Fruit fly (Drosophila melanogaster) whole organism, embryonic: Measurements from ENCODE around the gene CG15308.

Experiments used
- BEAF-32 ChIP-seq: fragments of 200-800 bp; sonication (Bioruptor generic); optimal IDR thresholded peaks from 3 replicates; lab custom pipeline; 2017; ENCODE audit warnings: missing biosample characterization, missing genetic modification characterization, mild to moderate bottlenecking, moderate library complexity, missing genetic modification reagents
- CG11398 ChIP-seq: fragments of 200-800 bp; sonication (Bioruptor generic); optimal IDR thresholded peaks from 2 replicates; lab custom pipeline; 2016; ENCODE audit warnings: missing biosample characterization, missing genetic modification characterization
- CG12219 ChIP-seq: fragments of 200-800 bp; sonication (Bioruptor generic); optimal IDR thresholded peaks from 3 replicates; lab custom pipeline; 2018; ENCODE audit warnings: missing biosample characterization, mild to moderate bottlenecking, missing genetic modification characterization
- CG12236 ChIP-seq: fragments of 200-800 bp; sonication (Bioruptor generic); optimal IDR thresholded peaks from 2 replicates; lab custom pipeline; 2016; ENCODE audit warnings: missing biosample characterization, missing genetic modification characterization
- CG13775 ChIP-seq: fragments of 200-800 bp; sonication (Bioruptor generic); optimal IDR thresholded peaks from 3 replicates; lab custom pipeline; 2017; ENCODE audit warnings: missing biosample characterization, mild to moderate bottlenecking, missing genetic modification characterization
- CG15011 ChIP-seq: fragments of 200-800 bp; sonication (Bioruptor generic); optimal IDR thresholded peaks from 3 replicates; lab custom pipeline; 2018; ENCODE audit warnings: missing biosample characterization, mild to moderate bottlenecking, missing genetic modification characterization
- CG15696 ChIP-seq: fragments of 200-800 bp; sonication (Bioruptor generic); optimal IDR thresholded peaks from 2 replicates; lab custom pipeline; 2019; ENCODE audit warnings: missing biosample characterization, mild to moderate bottlenecking, missing genetic modification characterization, moderate library complexity
- CG1602 ChIP-seq: fragments of 200-800 bp; sonication (Bioruptor generic); optimal IDR thresholded peaks from 3 replicates; lab custom pipeline; 2016; ENCODE audit warnings: missing biosample characterization, missing genetic modification characterization
- CG16863 ChIP-seq: fragments of 200-800 bp; sonication (Bioruptor generic); optimal IDR thresholded peaks from 3 replicates; lab custom pipeline; 2016; ENCODE audit warnings: missing biosample characterization, missing genetic modification characterization
- CG17328 ChIP-seq: fragments of 200-800 bp; sonication (Bioruptor generic); IDR thresholded peaks from 2 replicates; pipeline ENCODE4 v1.3.6; 2022; ENCODE audit warnings: missing biosample characterization, missing genetic modification characterization
- CG18262 ChIP-seq: fragments of 200-800 bp; optimal IDR thresholded peaks from 3 replicates; lab custom pipeline; 2019; ENCODE audit warnings: missing biosample characterization, mild to moderate bottlenecking, missing genetic modification characterization, moderate library complexity
- CG18476 ChIP-seq: fragments of 200-800 bp; sonication (Bioruptor generic); optimal IDR thresholded peaks from 2 replicates; lab custom pipeline; 2016; ENCODE audit warnings: missing biosample characterization, mild to moderate bottlenecking, missing genetic modification characterization
- CG2712 ChIP-seq: fragments of 200-800 bp; optimal IDR thresholded peaks from 3 replicates; lab custom pipeline; 2019; ENCODE audit warnings: missing biosample characterization, mild to moderate bottlenecking, missing genetic modification characterization, moderate library complexity
- CG31388 ChIP-seq: fragments of 200-800 bp; sonication (Bioruptor generic); optimal IDR thresholded peaks from 2 replicates; lab custom pipeline; 2016; ENCODE audit warnings: missing biosample characterization, missing genetic modification characterization
- CG4404 ChIP-seq: fragments of 200-800 bp; sonication (Bioruptor generic); IDR thresholded peaks from 2 replicates; pipeline ENCODE4 v1.3.6; 2022; ENCODE audit warnings: missing biosample characterization, missing genetic modification characterization
- CG7271 ChIP-seq: fragments of 200-800 bp; sonication (Bioruptor generic); optimal IDR thresholded peaks from 2 replicates; lab custom pipeline; 2018; ENCODE audit warnings: missing biosample characterization, mild to moderate bottlenecking, missing genetic modification characterization, moderate library complexity
- CG9797 ChIP-seq: fragments of 200-800 bp; sonication (Bioruptor generic); optimal IDR thresholded peaks from 3 replicates; lab custom pipeline; 2018; ENCODE audit warnings: missing biosample characterization, mild to moderate bottlenecking, missing genetic modification characterization
- CkIIα-i1 ChIP-seq: fragments of 200-800 bp; sonication (Bioruptor generic); IDR thresholded peaks from 2 replicates; pipeline ENCODE4 v1.3.6; 2022; ENCODE audit warnings: missing biosample characterization, missing genetic modification characterization
- CoRest ChIP-seq: fragments of 200-800 bp; sonication (Bioruptor generic); optimal IDR thresholded peaks from 3 replicates; lab custom pipeline; 2018; ENCODE audit warnings: missing biosample characterization, mild to moderate bottlenecking, missing genetic modification characterization, moderate library complexity
- CrebB ChIP-seq: fragments of 200-800 bp; sonication (Bioruptor generic); optimal IDR thresholded peaks from 3 replicates; lab custom pipeline; 2018; ENCODE audit warnings: missing biosample characterization, mild to moderate bottlenecking, missing genetic modification characterization
- Dfd ChIP-seq, 2 experiments: fragments of >200 bp; optimal IDR thresholded peaks; 2 replicates each; lab custom pipeline; 2017; ENCODE audit warnings: missing biosample characterization in 2 of 2, missing genetic modification characterization in 2 of 2
- Doc3 ChIP-seq: fragments of 200-800 bp; sonication (Bioruptor generic); IDR thresholded peaks from 3 replicates; pipeline ENCODE4 v1.3.6; 2022; ENCODE audit warnings: missing biosample characterization, missing genetic modification characterization; ENCODE audit not compliant: partially characterized antibody
- HHEX ChIP-seq: fragments of 200-800 bp; sonication (Bioruptor generic); optimal IDR thresholded peaks from 3 replicates; lab custom pipeline; 2017; ENCODE audit warnings: missing biosample characterization, mild to moderate bottlenecking, missing genetic modification characterization, missing genetic modification reagents
- HmgZ ChIP-seq: fragments of 200-800 bp; sonication (Bioruptor generic); optimal IDR thresholded peaks from 2 replicates; lab custom pipeline; 2018; ENCODE audit warnings: missing biosample characterization, mild to moderate bottlenecking, missing genetic modification characterization
- Hmr ChIP-seq: fragments of 200-800 bp; sonication (Bioruptor generic); optimal IDR thresholded peaks from 3 replicates; lab custom pipeline; 2017; ENCODE audit warnings: mild to moderate bottlenecking, missing biosample characterization, missing genetic modification reagents, missing genetic modification characterization
- NfI ChIP-seq: fragments of 200-800 bp; sonication (Bioruptor generic); optimal IDR thresholded peaks from 3 replicates; lab custom pipeline; 2018; ENCODE audit warnings: missing biosample characterization, mild to moderate bottlenecking, missing genetic modification characterization, moderate library complexity
- Opbp ChIP-seq: fragments of 200-800 bp; sonication (Bioruptor generic); IDR thresholded peaks from 3 replicates; pipeline ENCODE4 v1.3.6; 2022; ENCODE audit warnings: missing biosample characterization, missing genetic modification characterization; ENCODE audit not compliant: partially characterized antibody
- Scr ChIP-seq: fragments of 200-800 bp; sonication (Bioruptor generic); IDR thresholded peaks from 2 replicates; pipeline ENCODE4 v1.3.6; 2022; ENCODE audit warnings: missing biosample characterization, missing genetic modification characterization; ENCODE audit not compliant: partially characterized antibody
- Side ChIP-seq: fragments of 200-800 bp; sonication (Bioruptor generic); optimal IDR thresholded peaks from 2 replicates; lab custom pipeline; 2016; ENCODE audit warnings: missing biosample characterization, missing genetic modification characterization
- Sin3A ChIP-seq: fragments of >200 bp; optimal IDR thresholded peaks from 2 replicates; lab custom pipeline; 2018
- ab ChIP-seq: fragments of 200-800 bp; sonication (Bioruptor generic); optimal IDR thresholded peaks from 2 replicates; lab custom pipeline; 2016; ENCODE audit warnings: missing biosample characterization, missing genetic modification characterization
- bab2 ChIP-seq: fragments of 200-800 bp; sonication (Bioruptor generic); optimal IDR thresholded peaks from 2 replicates; lab custom pipeline; 2016; ENCODE audit warnings: missing biosample characterization, missing genetic modification characterization
- caup ChIP-seq: fragments of 200-800 bp; sonication (Bioruptor generic); optimal IDR thresholded peaks from 3 replicates; lab custom pipeline; 2017; ENCODE audit warnings: missing biosample characterization, mild to moderate bottlenecking, missing genetic modification characterization, moderate library complexity; ENCODE audit not compliant: severe bottlenecking
- exex ChIP-seq: fragments of 200-800 bp; sonication (Bioruptor generic); optimal IDR thresholded peaks from 4 replicates; lab custom pipeline; 2018; ENCODE audit warnings: missing biosample characterization, mild to moderate bottlenecking, missing genetic modification characterization, moderate library complexity
- ftz-f1 ChIP-seq: fragments of 200-800 bp; sonication (Bioruptor generic); optimal IDR thresholded peaks from 2 replicates; lab custom pipeline; 2016; ENCODE audit warnings: missing biosample characterization, missing genetic modification characterization
- klu ChIP-seq: fragments of 200-800 bp; sonication (Bioruptor generic); IDR thresholded peaks from 2 replicates; pipeline ENCODE4 v1.3.6; 2022; ENCODE audit warnings: missing biosample characterization, missing genetic modification characterization
- lilli ChIP-seq: fragments of 200-800 bp; sonication (Bioruptor generic); optimal IDR thresholded peaks from 3 replicates; lab custom pipeline; 2016; ENCODE audit warnings: missing biosample characterization, missing genetic modification characterization
- lov ChIP-seq, 2 experiments: fragments of 200-800 bp in 1 of 2; fragments of >200 bp in 1 of 2; sonication (Bioruptor generic) in 1 of 2; IDR thresholded peaks in 1 of 2; optimal IDR thresholded peaks in 1 of 2; 2 replicates in 1 of 2; 3 replicates in 1 of 2; pipeline versions ENCODE4 v1.3.6 to Lab custom; 2017 to 2022; ENCODE audit warnings: missing biosample characterization in 1 of 2, missing genetic modification characterization in 1 of 2
- nau ChIP-seq: fragments of 200-800 bp; sonication (Bioruptor generic); optimal IDR thresholded peaks from 3 replicates; lab custom pipeline; 2017; ENCODE audit warnings: missing biosample characterization, mild to moderate bottlenecking, missing genetic modification characterization, missing genetic modification reagents
- nerfin-2 ChIP-seq: fragments of 200-800 bp; sonication (Bioruptor generic); IDR thresholded peaks from 2 replicates; pipeline ENCODE4 v1.3.6; 2022; ENCODE audit warnings: missing biosample characterization, missing genetic modification characterization; ENCODE audit not compliant: partially characterized antibody
- oc ChIP-seq: fragments of 200-800 bp; sonication (Bioruptor generic); optimal IDR thresholded peaks from 2 replicates; lab custom pipeline; 2018; ENCODE audit warnings: missing biosample characterization, mild to moderate bottlenecking, missing genetic modification characterization, moderate library complexity
- pho ChIP-seq: fragments of 200-800 bp; sonication (Bioruptor generic); optimal IDR thresholded peaks from 2 replicates; lab custom pipeline; 2016; ENCODE audit warnings: missing biosample characterization, missing genetic modification characterization
- phol ChIP-seq: fragments of 200-800 bp; sonication (Bioruptor generic); optimal IDR thresholded peaks from 3 replicates; lab custom pipeline; 2018; ENCODE audit warnings: missing biosample characterization, mild to moderate bottlenecking, missing genetic modification characterization, moderate library complexity
- sd ChIP-seq: fragments of 200-800 bp; sonication (Bioruptor generic); optimal IDR thresholded peaks from 3 replicates; lab custom pipeline; 2018; ENCODE audit warnings: missing biosample characterization, mild to moderate bottlenecking, missing genetic modification characterization, moderate library complexity
- shn ChIP-seq: fragments of 200-800 bp; sonication (Bioruptor generic); optimal IDR thresholded peaks from 3 replicates; lab custom pipeline; 2016; ENCODE audit warnings: missing biosample characterization, missing genetic modification characterization
- sisA ChIP-seq: fragments of 200-800 bp; sonication (Bioruptor generic); IDR thresholded peaks from 2 replicates; pipeline ENCODE4 v1.3.6; 2022; ENCODE audit warnings: missing biosample characterization, missing genetic modification characterization
- sug ChIP-seq: fragments of 200-800 bp; optimal IDR thresholded peaks from 2 replicates; lab custom pipeline; 2019; ENCODE audit warnings: missing biosample characterization, mild to moderate bottlenecking, missing genetic modification characterization, moderate library complexity
- tio ChIP-seq: fragments of 200-800 bp; sonication (Bioruptor generic); optimal IDR thresholded peaks from 2 replicates; lab custom pipeline; 2017; ENCODE audit warnings: missing biosample characterization, missing genetic modification characterization, inconsistent platforms
- tll ChIP-seq, 2 experiments: fragments of 200-800 bp in 1 of 2; fragments of >200 bp in 1 of 2; sonication (Bioruptor generic) in 1 of 2; optimal IDR thresholded peaks; 2 replicates each; lab custom pipeline; 2017 to 2019; ENCODE audit warnings: missing biosample characterization in 2 of 2, missing genetic modification characterization in 2 of 2, mild to moderate bottlenecking in 1 of 2, moderate library complexity in 1 of 2
- trem ChIP-seq: fragments of 200-800 bp; optimal IDR thresholded peaks from 3 replicates; lab custom pipeline; 2019; ENCODE audit warnings: missing biosample characterization, mild to moderate bottlenecking, missing genetic modification characterization, moderate library complexity
- tx ChIP-seq: fragments of 200-800 bp; sonication (Bioruptor generic); optimal IDR thresholded peaks from 2 replicates; lab custom pipeline; 2016; ENCODE audit warnings: missing biosample characterization, missing genetic modification characterization

The CG15308 gene

DNA sequence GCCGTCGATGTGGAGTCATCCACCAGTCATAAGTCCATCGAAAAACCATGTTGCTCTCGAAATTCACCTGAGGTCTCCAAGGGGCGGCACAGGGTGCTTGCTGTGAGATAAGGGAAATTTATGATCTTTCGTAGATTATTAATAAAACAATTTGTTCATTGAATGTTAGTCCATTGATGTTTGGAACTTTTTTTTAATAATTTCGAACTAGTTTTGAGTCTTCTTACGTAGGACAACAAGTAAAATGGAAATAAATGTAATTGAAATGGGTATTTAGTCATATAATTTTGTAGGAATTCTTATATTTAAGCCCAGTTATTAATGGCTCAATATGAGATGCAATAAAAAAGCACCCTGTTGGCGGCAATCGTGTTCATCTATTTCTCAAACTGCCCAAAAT is 13.6 kb upstream of the CG15308 start (continued):
- TF ChIP-seq HHEX (peak; percentile 74), tio (GFP tag; lab: Kevin White, UChicago) (peak; percentile 74), CG18262 (peak; percentile 80), CG2712 (tag; lab: Kevin White, UChicago) (peak; percentile 82), CG15696 (no peak), tll (GFP tag; optimal IDR thresholded peaks at IDR 0.05; lab: Kevin White, UChicago) (no peak), Sin3A (lab: Kevin White, UChicago) (no peak), bab2 (GFP tag; lab: Kevin White, UChicago) (peak; percentile 40), sug (tag; lab: Kevin White, UChicago) (peak; percentile 43), pho (GFP tag; lab: Kevin White, UChicago) (peak; percentile 63), CG12236 (GFP tag; lab: Kevin White, UChicago) (peak; percentile 35), Scr (GFP tag; lab: Robert Waterston, UW) (no peak), CG12219 (GFP tag; lab: Kevin White, UChicago) (peak; percentile 74), klu (GFP tag; lab: Robert Waterston, UW) (no peak), phol (peak; percentile 80), shn (GFP tag; lab: Kevin White, UChicago) (peak; percentile 65), CG11398 (GFP tag; lab: Kevin White, UChicago) (peak; percentile 46), CkIIα-i1 (no peak), CG16863 (GFP tag; lab: Kevin White, UChicago) (peak; percentile 34), exex (tag; lab: Kevin White, UChicago) (no peak), Dfd (GFP tag; optimal IDR thresholded peaks at IDR 0.05; lab: Kevin White, UChicago) (no peak), CrebB (tag; lab: Kevin White, UChicago) (peak; percentile 68), CG4404 (GFP tag; lab: Robert Waterston, UW) (no peak), Side (peak; percentile 16), CG18476 (peak; percentile 5), Doc3 (no peak), Hmr (GFP tag; lab: Kevin White, UChicago) (peak; percentile 40), sd (peak; percentile 62), nau (GFP tag; lab: Kevin White, UChicago) (no peak), CG17328 (GFP tag; lab: Robert Waterston, UW) (peak; percentile 54), ab (GFP tag; lab: Kevin White, UChicago) (no peak), CG13775 (GFP tag; lab: Kevin White, UChicago) (peak; percentile 62), oc (tag; lab: Kevin White, UChicago) (peak; percentile 70), NfI (GFP tag; lab: Kevin White, UChicago) (peak; percentile 82), nerfin-2 (GFP tag; lab: Robert Waterston, UW) (no peak)
- TF ChIP-seq, all 482 proteins: peak for 285

DNA sequence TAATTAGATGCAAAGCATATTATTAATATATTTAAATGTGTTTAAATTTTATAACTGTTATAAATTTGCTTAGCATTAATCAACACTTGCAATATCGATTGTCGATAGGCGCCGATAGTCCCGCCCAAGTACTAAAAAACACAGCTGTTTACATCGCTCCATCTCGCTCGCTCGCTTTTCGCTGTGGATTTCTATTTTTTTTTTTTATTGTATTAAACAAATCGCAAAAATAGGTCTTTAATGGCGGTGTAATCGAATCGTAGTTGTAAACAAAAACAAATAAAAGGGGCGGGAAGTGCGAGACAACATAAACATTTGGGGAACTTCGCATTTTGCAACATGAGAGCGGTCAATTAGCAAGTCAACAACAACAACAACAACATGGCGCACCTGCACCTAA is 1.0 kb upstream of the CG15308 start, which contains the start of gene CG34408:
Gene CG34408, plus strand, starts transcription at position 156 of the 400 bp plus-strand sequence.
- TF ChIP-seq CG15011 (GFP tag; lab: Kevin White, UChicago) (no peak), lilli (GFP tag; lab: Kevin White, UChicago) (no peak), nerfin-2 (GFP tag; lab: Robert Waterston, UW) (peak; percentile 36; the same call in 1 of the 2 replicates), CoRest (peak; percentile 11), tx (GFP tag; lab: Kevin White, UChicago) (no peak), CG7271 (tag; lab: Kevin White, UChicago) (no peak), Opbp (GFP tag; lab: Robert Waterston, UW) (peak; percentile 33; the same call in 1 of the 3 replicates), trem (tag; lab: Kevin White, UChicago) (no peak), CG9797 (GFP tag; lab: Kevin White, UChicago) (no peak), lov (optimal IDR thresholded peaks at IDR 0.05; lab: Kevin White, UChicago) (no peak), lov (GFP tag; IDR thresholded peaks at IDR 0.05; lab: Robert Waterston, UW) (no peak), BEAF-32 (GFP tag; lab: Kevin White, UChicago) (peak; percentile 49), ftz-f1 (GFP tag; lab: Kevin White, UChicago) (no peak), CG1602 (GFP tag; lab: Kevin White, UChicago) (no peak), caup (GFP tag; lab: Kevin White, UChicago) (no peak), sisA (GFP tag; lab: Robert Waterston, UW) (no peak), HmgZ (tag; lab: Kevin White, UChicago) (peak; percentile 5), CG31388 (GFP tag; lab: Kevin White, UChicago) (no peak)
